Worm (Caenorhabditis elegans) whole organism, L1 larva: Measurements from ENCODE around the gene K08H10.10.

Experiments
- C04F5.9 ChIP-seq: sonication (generic microtip); optimal IDR thresholded peaks from 2 replicates; lab custom pipeline; 2016; ENCODE audit warnings: missing genetic modification characterization, missing compliant biosample characterization
- Y116A8C.19 ChIP-seq: sonication (generic microtip); optimal IDR thresholded peaks from 2 replicates; lab custom pipeline; 2016; ENCODE audit warnings: missing compliant biosample characterization, missing genetic modification characterization, borderline replicate concordance
- ceh-82 ChIP-seq, 3 experiments: fragments of 150-350 bp in 1 of 3; sonication (generic microtip) in 2 of 3; optimal IDR thresholded peaks; 2 replicates each; lab custom pipeline; 2014 to 2017; ENCODE audit warnings: missing biosample characterization in 3 of 3, missing genetic modification characterization in 3 of 3
- egl-27 ChIP-seq, 2 experiments: fragments of 150-350 bp in 1 of 2; sonication (generic microtip); optimal IDR thresholded peaks; 3 replicates each; lab custom pipeline; 2017 to 2018; ENCODE audit warnings: missing biosample characterization in 2 of 2, missing genetic modification characterization in 2 of 2, missing genetic modification reagents in 2 of 2
- ets-5 ChIP-seq: fragments of 200-800 bp; sonication (Bioruptor generic); IDR thresholded peaks from 2 replicates; pipeline ENCODE4 v1.3.6; 2022; ENCODE audit warnings: missing genetic modification characterization, missing compliant biosample characterization
- mab-9 ChIP-seq: fragments of 200-800 bp; sonication (Bioruptor generic); IDR thresholded peaks from 2 replicates; pipeline ENCODE4 v1.3.6; 2022; ENCODE audit warnings: missing genetic modification reagents, missing genetic modification characterization, missing compliant biosample characterization
- nhr-77 ChIP-seq: fragments of 150-350 bp; optimal IDR thresholded peaks from 2 replicates; lab custom pipeline; 2014; ENCODE audit warnings: missing biosample characterization, missing genetic modification characterization

DNA sequence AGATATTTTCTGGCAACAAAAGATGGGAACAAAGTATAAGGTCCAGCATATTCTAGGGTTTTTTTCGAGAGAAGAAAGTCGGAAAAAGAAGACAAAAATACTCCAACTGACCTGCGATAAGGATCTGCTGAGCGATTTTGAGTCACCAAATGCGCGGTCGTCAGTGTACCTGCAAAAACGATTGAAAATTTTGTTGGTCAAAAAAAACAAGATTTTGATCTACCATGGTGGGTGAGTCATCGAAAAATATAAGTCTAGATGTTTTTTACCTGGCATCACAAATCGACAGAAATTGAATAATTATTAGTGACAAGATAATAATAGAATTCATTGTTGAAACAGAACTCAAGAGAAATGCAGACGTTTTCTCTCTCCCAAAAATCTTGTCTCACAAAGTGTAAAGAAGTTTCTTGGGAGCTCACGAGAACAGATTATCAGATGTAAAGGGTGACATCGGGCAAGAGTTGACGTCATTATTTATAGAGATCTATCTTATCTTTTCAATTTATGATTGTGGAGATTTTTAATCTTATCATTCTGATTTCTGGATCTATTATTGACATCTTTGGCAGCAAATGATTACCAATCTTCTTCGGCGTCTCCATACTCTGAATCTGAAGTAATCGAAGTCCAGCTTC lies 15.5 kb upstream of the K08H10.10 start:
- TF ChIP-seq mab-9 (GFP tag; lab: Robert Waterston, UW) (no peak), egl-27 (tag; optimal IDR thresholded peaks at IDR 0.05; lab: Kevin White, UChicago) (no peak), nhr-77 (no peak), Y116A8C.19 (tag; lab: Kevin White, UChicago) (no peak), ets-5 (GFP tag; lab: Robert Waterston, UW) (no peak), ceh-82 (tag; optimal IDR thresholded peaks at IDR 0.05; lab: Kevin White, UChicago) (no peak), C04F5.9 (tag; lab: Kevin White, UChicago) (no peak)
